Fruit fly (Drosophila melanogaster) whole organism, embryonic: Measurements from ENCODE around the gene deltaCOP.

Source experiments
- Abd-B ChIP-seq: fragments of 200-800 bp; sonication (Bioruptor generic); optimal IDR thresholded peaks from 2 replicates; lab custom pipeline; 2018; ENCODE audit warnings: missing biosample characterization, mild to moderate bottlenecking, missing genetic modification characterization, moderate library complexity
- Aef1 ChIP-seq: fragments of 200-800 bp; sonication (Bioruptor generic); IDR thresholded peaks from 3 replicates; pipeline ENCODE4 v1.3.6; 2022; ENCODE audit warnings: missing biosample characterization, missing genetic modification characterization
- Atf3 ChIP-seq: fragments of 200-800 bp; sonication (Bioruptor generic); optimal IDR thresholded peaks from 3 replicates; lab custom pipeline; 2016; ENCODE audit warnings: missing biosample characterization, missing genetic modification characterization
- CG1024 ChIP-seq: fragments of 200-800 bp; sonication (Bioruptor generic); IDR thresholded peaks from 2 replicates; pipeline ENCODE4 v1.3.6; 2022; ENCODE audit warnings: missing biosample characterization, missing genetic modification characterization
- CG10462 ChIP-seq: fragments of 200-800 bp; sonication (Bioruptor generic); optimal IDR thresholded peaks from 2 replicates; lab custom pipeline; 2016; ENCODE audit warnings: missing biosample characterization, missing genetic modification characterization
- CG10959 ChIP-seq: fragments of 200-800 bp; sonication (Bioruptor generic); IDR thresholded peaks from 2 replicates; pipeline ENCODE4 v1.3.6; 2022; ENCODE audit warnings: missing biosample characterization, missing genetic modification characterization
- CG11085 ChIP-seq: fragments of 200-800 bp; sonication (Bioruptor generic); IDR thresholded peaks from 2 replicates; pipeline ENCODE4 v1.3.6; 2022; ENCODE audit warnings: missing biosample characterization, missing genetic modification characterization
- CG11560 ChIP-seq: fragments of 200-800 bp; sonication (Bioruptor generic); IDR thresholded peaks from 3 replicates; pipeline ENCODE4 v1.3.6; 2022; ENCODE audit warnings: missing biosample characterization, missing genetic modification characterization
- CG12659 ChIP-seq: fragments of 200-800 bp; sonication (Bioruptor generic); optimal IDR thresholded peaks from 3 replicates; lab custom pipeline; 2017; ENCODE audit warnings: mild to moderate bottlenecking, missing biosample characterization, missing genetic modification reagents, missing genetic modification characterization
- CG12942 ChIP-seq: fragments of 200-800 bp; sonication (Bioruptor generic); optimal IDR thresholded peaks from 3 replicates; lab custom pipeline; 2016; ENCODE audit warnings: missing biosample characterization, missing genetic modification characterization
- CG13894 ChIP-seq: fragments of 200-800 bp; sonication (Bioruptor generic); optimal IDR thresholded peaks from 3 replicates; lab custom pipeline; 2018; ENCODE audit warnings: missing biosample characterization, mild to moderate bottlenecking, missing genetic modification characterization, moderate library complexity
- CG15269 ChIP-seq: fragments of 200-800 bp; sonication (Bioruptor generic); optimal IDR thresholded peaks from 2 replicates; lab custom pipeline; 2018; ENCODE audit warnings: missing biosample characterization, mild to moderate bottlenecking, missing genetic modification characterization, moderate library complexity
- CG1529 ChIP-seq: fragments of 200-800 bp; sonication (Bioruptor generic); optimal IDR thresholded peaks from 3 replicates; lab custom pipeline; 2018; ENCODE audit warnings: missing biosample characterization, missing genetic modification characterization
- CG15696 ChIP-seq: fragments of 200-800 bp; sonication (Bioruptor generic); optimal IDR thresholded peaks from 2 replicates; lab custom pipeline; 2019; ENCODE audit warnings: missing biosample characterization, mild to moderate bottlenecking, missing genetic modification characterization, moderate library complexity
- CG1603 ChIP-seq: fragments of 200-800 bp; sonication (Bioruptor generic); optimal IDR thresholded peaks from 2 replicates; lab custom pipeline; 2019; ENCODE audit warnings: missing biosample characterization, mild to moderate bottlenecking, missing genetic modification characterization, moderate library complexity
- CG16813 ChIP-seq: fragments of 200-800 bp; sonication (Bioruptor generic); IDR thresholded peaks from 3 replicates; pipeline ENCODE4 v1.3.6; 2022; ENCODE audit warnings: missing biosample characterization, missing genetic modification characterization; ENCODE audit not compliant: partially characterized antibody
- CG2875 ChIP-seq: fragments of 200-800 bp; sonication (Bioruptor generic); optimal IDR thresholded peaks from 2 replicates; lab custom pipeline; 2017; ENCODE audit warnings: missing biosample characterization, mild to moderate bottlenecking, missing genetic modification characterization, missing genetic modification reagents
- CG32767 ChIP-seq: fragments of 200-800 bp; sonication (Bioruptor generic); IDR thresholded peaks from 2 replicates; pipeline ENCODE4 v1.3.6; 2022; ENCODE audit warnings: missing biosample characterization, missing genetic modification characterization
- CG34224 ChIP-seq: fragments of 200-800 bp; sonication (Bioruptor generic); IDR thresholded peaks from 3 replicates; pipeline ENCODE4 v1.3.6; 2022; ENCODE audit warnings: missing biosample characterization, missing genetic modification characterization; ENCODE audit not compliant: partially characterized antibody
- CG6272 ChIP-seq: fragments of 200-800 bp; sonication (Bioruptor generic); IDR thresholded peaks from 2 replicates; pipeline ENCODE4 v1.3.6; 2022; ENCODE audit warnings: missing biosample characterization, missing genetic modification characterization
- CG6654 ChIP-seq: fragments of 200-800 bp; sonication (Bioruptor generic); optimal IDR thresholded peaks from 2 replicates; lab custom pipeline; 2017; ENCODE audit warnings: missing biosample characterization, mild to moderate bottlenecking, missing genetic modification characterization
- CG8089 ChIP-seq: fragments of 200-800 bp; sonication (Bioruptor generic); optimal IDR thresholded peaks from 3 replicates; lab custom pipeline; 2016; ENCODE audit warnings: missing biosample characterization, missing genetic modification characterization
- CG8944 ChIP-seq: fragments of 200-800 bp; sonication (Bioruptor generic); optimal IDR thresholded peaks from 3 replicates; lab custom pipeline; 2016; ENCODE audit warnings: missing biosample characterization, missing genetic modification characterization
- CG9876 ChIP-seq: fragments of 200-800 bp; sonication (Bioruptor generic); optimal IDR thresholded peaks from 2 replicates; lab custom pipeline; 2016; ENCODE audit warnings: missing biosample characterization, missing genetic modification characterization
- Chrac-16 ChIP-seq: fragments of 200-800 bp; sonication (Bioruptor generic); optimal IDR thresholded peaks from 3 replicates; lab custom pipeline; 2016; ENCODE audit warnings: missing biosample characterization, missing genetic modification characterization
- D19A ChIP-seq: fragments of 200-800 bp; optimal IDR thresholded peaks from 3 replicates; lab custom pipeline; 2019; ENCODE audit warnings: missing biosample characterization, mild to moderate bottlenecking, missing genetic modification characterization, moderate library complexity
- Dip3 ChIP-seq: fragments of 200-800 bp; sonication (Bioruptor generic); optimal IDR thresholded peaks from 3 replicates; lab custom pipeline; 2016; ENCODE audit warnings: missing biosample characterization, missing genetic modification characterization
- Ets65A ChIP-seq: fragments of 200-800 bp; sonication (Bioruptor generic); peaks from one replicate; lab custom pipeline; 2016; ENCODE audit warnings: missing biosample characterization, missing genetic modification characterization
- H2.0 ChIP-seq: fragments of 200-800 bp; sonication (Bioruptor generic); IDR thresholded peaks from 2 replicates; pipeline ENCODE4 v1.3.6; 2022; ENCODE audit warnings: missing biosample characterization, missing genetic modification characterization
- HLH54F ChIP-seq: fragments of 200-800 bp; sonication (Bioruptor generic); optimal IDR thresholded peaks from 3 replicates; lab custom pipeline; 2016; ENCODE audit warnings: missing biosample characterization, missing genetic modification characterization
- MTF-1 ChIP-seq: fragments of 200-800 bp; sonication (Bioruptor generic); optimal IDR thresholded peaks from 2 replicates; lab custom pipeline; 2018; ENCODE audit warnings: missing biosample characterization, mild to moderate bottlenecking, missing genetic modification characterization, borderline replicate concordance
- Neu2 ChIP-seq: fragments of 200-800 bp; sonication (Bioruptor generic); optimal IDR thresholded peaks from 3 replicates; lab custom pipeline; 2016; ENCODE audit warnings: missing biosample characterization, missing genetic modification characterization, borderline replicate concordance
- Ravus ChIP-seq: fragments of 200-800 bp; sonication (Bioruptor generic); IDR thresholded peaks from 2 replicates; pipeline ENCODE4 v1.3.6; 2022; ENCODE audit warnings: missing biosample characterization, missing genetic modification characterization
- Spps ChIP-seq: fragments of 200-800 bp; sonication (Bioruptor generic); optimal IDR thresholded peaks from 2 replicates; lab custom pipeline; 2018; ENCODE audit warnings: missing biosample characterization, mild to moderate bottlenecking, missing genetic modification characterization
- Taf1 ChIP-seq: fragments of 200-800 bp; sonication (Bioruptor generic); IDR thresholded peaks from 2 replicates; pipeline ENCODE4 v1.3.6; 2022; ENCODE audit warnings: missing biosample characterization, missing genetic modification characterization
- Vsx1 ChIP-seq: fragments of 200-800 bp; sonication (Bioruptor generic); optimal IDR thresholded peaks from 2 replicates; lab custom pipeline; 2017; ENCODE audit warnings: missing biosample characterization, mild to moderate bottlenecking, missing genetic modification characterization, missing genetic modification reagents
- amos ChIP-seq: fragments of 200-800 bp; sonication (Bioruptor generic); IDR thresholded peaks from 2 replicates; pipeline ENCODE4 v1.3.6; 2022; ENCODE audit warnings: missing biosample characterization, missing genetic modification characterization; ENCODE audit not compliant: partially characterized antibody
- az2 ChIP-seq: fragments of 200-800 bp; sonication (Bioruptor generic); optimal IDR thresholded peaks from 3 replicates; lab custom pipeline; 2016; ENCODE audit warnings: missing biosample characterization, missing genetic modification characterization
- bab2 ChIP-seq: fragments of 200-800 bp; sonication (Bioruptor generic); optimal IDR thresholded peaks from 2 replicates; lab custom pipeline; 2016; ENCODE audit warnings: missing biosample characterization, missing genetic modification characterization
- corto ChIP-seq: fragments of 200-800 bp; sonication (Bioruptor generic); optimal IDR thresholded peaks from 2 replicates; lab custom pipeline; 2016; ENCODE audit warnings: missing biosample characterization, mild to moderate bottlenecking, missing genetic modification characterization, moderate library complexity
- disco-r ChIP-seq: fragments of 200-800 bp; sonication (Bioruptor generic); optimal IDR thresholded peaks from 2 replicates; lab custom pipeline; 2016; ENCODE audit warnings: missing biosample characterization, missing genetic modification characterization
- dpn ChIP-seq, 2 experiments: fragments of 200-800 bp; sonication (Bioruptor generic); optimal IDR thresholded peaks; 3 replicates each; lab custom pipeline; 2016; ENCODE audit warnings: missing biosample characterization in 2 of 2, missing genetic modification characterization in 2 of 2
- fd64A ChIP-seq: fragments of 200-800 bp; sonication (Bioruptor generic); optimal IDR thresholded peaks from 3 replicates; lab custom pipeline; 2018; ENCODE audit warnings: missing biosample characterization, mild to moderate bottlenecking, missing genetic modification characterization
- fu2 ChIP-seq: fragments of 200-800 bp; sonication (Bioruptor generic); optimal IDR thresholded peaks from 2 replicates; lab custom pipeline; 2016; ENCODE audit warnings: missing biosample characterization, missing genetic modification characterization
- gro ChIP-seq: fragments of 200-800 bp; sonication (Bioruptor generic); optimal IDR thresholded peaks from 2 replicates; lab custom pipeline; 2016; ENCODE audit warnings: missing biosample characterization, missing genetic modification characterization
- gt ChIP-seq: fragments of 200-800 bp; sonication (Bioruptor generic); IDR thresholded peaks from 2 replicates; pipeline ENCODE4 v1.3.6; 2022; ENCODE audit warnings: missing biosample characterization, missing genetic modification characterization
- hkb ChIP-seq, 2 experiments: fragments of 200-800 bp in 1 of 2; fragments of >200 bp in 1 of 2; sonication (Bioruptor generic) in 1 of 2; IDR thresholded peaks in 1 of 2; optimal IDR thresholded peaks in 1 of 2; 2 replicates each; pipeline versions ENCODE4 v1.3.6 to Lab custom; 2017 to 2022; ENCODE audit warnings: missing biosample characterization in 1 of 2, missing genetic modification characterization in 1 of 2
- pb ChIP-seq: fragments of 200-800 bp; sonication (Bioruptor generic); optimal IDR thresholded peaks from 3 replicates; lab custom pipeline; 2016; ENCODE audit warnings: missing biosample characterization, missing genetic modification characterization
- pnt ChIP-seq: fragments of 200-800 bp; sonication (Bioruptor generic); optimal IDR thresholded peaks from 3 replicates; lab custom pipeline; 2016; ENCODE audit warnings: missing biosample characterization, missing genetic modification characterization
- stc ChIP-seq: fragments of 200-800 bp; sonication (Bioruptor generic); IDR thresholded peaks from 2 replicates; pipeline ENCODE4 v1.3.6; 2022; ENCODE audit warnings: missing biosample characterization, missing genetic modification characterization
- zfh2 ChIP-seq: fragments of 200-800 bp; sonication (Bioruptor generic); optimal IDR thresholded peaks from 2 replicates; lab custom pipeline; 2016; ENCODE audit warnings: missing biosample characterization, missing genetic modification characterization

Gene deltaCOP

DNA sequence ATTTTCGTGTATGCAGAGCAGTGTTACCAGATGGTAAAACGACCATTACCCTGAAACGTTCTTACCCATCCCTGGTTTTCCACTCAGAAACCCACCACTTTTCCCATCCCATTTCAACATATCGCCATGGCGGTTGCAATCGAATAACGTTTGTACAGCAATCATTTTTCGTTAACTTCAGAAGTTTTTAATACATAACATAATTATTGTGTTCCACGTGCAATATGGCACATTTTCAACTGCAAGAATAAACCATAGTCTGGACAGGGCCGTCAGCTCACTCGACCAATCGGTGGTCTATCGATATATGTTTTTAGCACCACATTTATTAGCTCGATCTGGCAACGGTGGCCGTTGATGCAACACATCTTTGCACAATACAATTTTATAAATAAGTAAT lies 28.3 kb upstream of the deltaCOP start, which contains the start of the genes trr and mRpL16 (continued):
- peak; percentile 45; the same call in 1 of the 2 replicates for TF ChIP-seq CG6272 (GFP tag; lab: Robert Waterston, UW)
- TF ChIP-seq pnt: peak; percentile 3
- no peak for TF ChIP-seq gt
- peak; percentile 38 for TF ChIP-seq bab2 (GFP tag; lab: Kevin White, UChicago)
- no peak for TF ChIP-seq CG15269 (tag; lab: Kevin White, UChicago)
- TF ChIP-seq disco-r (GFP tag; lab: Kevin White, UChicago): no peak
- no peak for TF ChIP-seq CG11085 (GFP tag; lab: Robert Waterston, UW)
- no peak for TF ChIP-seq fu2
- peak; percentile 70 for TF ChIP-seq amos (GFP tag; lab: Robert Waterston, UW)
- TF ChIP-seq H2.0 (GFP tag; lab: Robert Waterston, UW): 0 out of 2 replicates have a peak, but pooled peaks have one; percentile 37
- peak; percentile 85 for TF ChIP-seq CG1603
- TF ChIP-seq Aef1 (GFP tag; lab: Robert Waterston, UW): no peak
- TF ChIP-seq dpn (GFP tag; optimal IDR thresholded peaks at IDR 0.05; lab: Kevin White, UChicago): peak; percentile 33 to 39
- TF ChIP-seq Spps: peak; percentile 19
- no peak for TF ChIP-seq CG8089 (GFP tag; lab: Kevin White, UChicago)
- TF ChIP-seq HLH54F (GFP tag; lab: Kevin White, UChicago): peak; percentile 49
- peak; percentile 36 for TF ChIP-seq Atf3 (GFP tag; lab: Kevin White, UChicago)
- TF ChIP-seq Neu2 (GFP tag; lab: Kevin White, UChicago): no peak
- TF ChIP-seq gro (GFP tag; lab: Kevin White, UChicago): no peak
- no peak for TF ChIP-seq az2 (GFP tag; lab: Kevin White, UChicago)
- no peak for TF ChIP-seq CG10462 (GFP tag; lab: Kevin White, UChicago)
- no peak for TF ChIP-seq CG32767 (GFP tag; lab: Robert Waterston, UW)
- TF ChIP-seq CG12659 (GFP tag; lab: Kevin White, UChicago): peak; percentile 84
- TF ChIP-seq CG8944 (GFP tag; lab: Kevin White, UChicago): no peak
- no peak for TF ChIP-seq Vsx1 (GFP tag; lab: Kevin White, UChicago)
- TF ChIP-seq stc (GFP tag; lab: Robert Waterston, UW): no peak
- peak; percentile 55; the same call in 1 of the 3 replicates for TF ChIP-seq CG11560 (tag; lab: Robert Waterston, UW)
- TF ChIP-seq Ets65A (GFP tag; lab: Kevin White, UChicago): peak; percentile 86
- no peak for TF ChIP-seq CG10959 (GFP tag; lab: Robert Waterston, UW)
- TF ChIP-seq Abd-B: peak; percentile 64
- peak; percentile 80 for TF ChIP-seq CG16813 (GFP tag; lab: Robert Waterston, UW)
- TF ChIP-seq CG15696: peak; percentile 44
- TF ChIP-seq CG2875: no peak
- TF ChIP-seq CG9876: no peak
- no peak for TF ChIP-seq CG6654 (GFP tag; lab: Kevin White, UChicago)
- no peak for TF ChIP-seq Ravus (GFP tag; lab: Robert Waterston, UW)
- 0 out of 3 replicates have a peak, but pooled peaks have one; percentile 37 for TF ChIP-seq CG34224 (GFP tag; lab: Robert Waterston, UW)
- TF ChIP-seq CG1024 (GFP tag; lab: Robert Waterston, UW): no peak
- TF ChIP-seq hkb (optimal IDR thresholded peaks at IDR 0.05; lab: Kevin White, UChicago): no peak
- no peak for TF ChIP-seq hkb (GFP tag; IDR thresholded peaks at IDR 0.05; lab: Robert Waterston, UW)
- TF ChIP-seq zfh2 (GFP tag; lab: Kevin White, UChicago): peak; percentile 65
- TF ChIP-seq pb: no peak
- peak; percentile 34 for TF ChIP-seq Dip3 (GFP tag; lab: Kevin White, UChicago)
- TF ChIP-seq corto (GFP tag; lab: Kevin White, UChicago): no peak
- no peak for TF ChIP-seq fd64A (GFP tag; lab: Kevin White, UChicago)
- TF ChIP-seq Taf1 (GFP tag; lab: Robert Waterston, UW): no peak; the same call in 1 of the 2 replicates
- TF ChIP-seq CG13894: no peak
- no peak for TF ChIP-seq MTF-1
- TF ChIP-seq Chrac-16 (GFP tag; lab: Kevin White, UChicago): peak; percentile 19
- peak; percentile 6 for TF ChIP-seq CG12942 (GFP tag; lab: Kevin White, UChicago)
- no peak for TF ChIP-seq D19A (tag; lab: Kevin White, UChicago)
- TF ChIP-seq CG1529 (GFP tag; lab: Kevin White, UChicago): no peak
